Fruit fly (Drosophila melanogaster): ENCODE results near the gene CG12268.

DNA sequence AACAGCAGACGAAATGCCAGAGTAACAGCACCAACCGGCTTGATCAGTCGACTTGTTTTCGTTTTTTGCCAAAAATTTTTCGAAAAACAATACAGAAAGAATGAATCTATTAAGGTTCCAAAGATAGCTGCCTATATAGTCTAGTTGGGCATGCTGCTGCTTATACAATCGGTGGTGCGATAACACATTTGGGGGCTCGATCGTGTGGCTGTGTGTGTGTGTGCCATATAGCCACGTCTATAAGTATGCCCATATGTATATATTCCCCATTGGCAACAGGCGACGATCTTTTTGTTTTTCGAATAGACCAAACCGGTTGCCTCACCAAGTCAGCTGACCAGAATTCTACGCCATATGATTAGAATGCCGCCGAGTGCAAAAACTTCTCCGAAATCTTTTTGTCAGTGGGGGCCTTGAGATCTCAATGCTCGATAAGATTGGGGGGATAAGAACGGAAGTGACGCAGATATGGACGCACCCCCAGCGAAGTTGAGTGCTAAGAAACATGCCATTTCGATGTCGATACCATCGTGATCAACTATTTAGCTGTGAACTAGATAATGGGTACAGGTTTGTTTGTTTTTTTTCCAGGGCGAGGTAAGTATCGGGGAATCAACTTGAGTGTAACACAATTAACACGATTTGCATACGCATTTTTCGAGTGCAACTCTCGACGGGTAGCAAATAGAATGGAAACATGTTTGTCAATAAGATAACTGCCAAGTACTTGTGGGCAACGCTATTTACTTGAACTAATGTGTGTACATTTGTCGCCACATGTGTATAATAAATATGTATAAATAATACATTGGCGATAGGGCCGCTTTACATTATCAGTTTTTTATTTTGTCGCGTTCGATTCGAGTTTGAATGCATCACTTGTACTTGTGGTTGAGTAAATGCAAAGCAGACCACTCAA lies 8.0 kb downstream of the CG12268 start:
- no peak for TF ChIP-seq pdm3 (GFP tag; optimal IDR thresholded peaks at IDR 0.05)
- no peak for TF ChIP-seq esn (GFP tag; optimal IDR thresholded peaks at IDR 0.05)
- TF ChIP-seq ss (GFP tag; optimal IDR thresholded peaks at IDR 0.05), result no peak
- peak; percentile 40 for TF ChIP-seq CG16779 (tag; optimal IDR thresholded peaks at IDR 0.05)
